Fruit fly (Drosophila melanogaster) whole organism, embryonic: ENCODE results near the gene Tdg.

ENCODE experiments used
- B-H1 ChIP-seq: fragments of 200-800 bp; sonication (Bioruptor generic); IDR thresholded peaks from 3 replicates; pipeline ENCODE4 v1.3.6; 2022; ENCODE audit warnings: missing biosample characterization, missing genetic modification characterization
- CG1024 ChIP-seq: fragments of 200-800 bp; sonication (Bioruptor generic); IDR thresholded peaks from 2 replicates; pipeline ENCODE4 v1.3.6; 2022; ENCODE audit warnings: missing biosample characterization, missing genetic modification characterization
- CG10431 ChIP-seq: fragments of 200-800 bp; sonication (Bioruptor generic); optimal IDR thresholded peaks from 3 replicates; lab custom pipeline; 2018; ENCODE audit warnings: missing biosample characterization, mild to moderate bottlenecking, missing genetic modification characterization
- CG12236 ChIP-seq: fragments of 200-800 bp; sonication (Bioruptor generic); optimal IDR thresholded peaks from 2 replicates; lab custom pipeline; 2016; ENCODE audit warnings: missing biosample characterization, missing genetic modification characterization
- CG17385 ChIP-seq: fragments of 200-800 bp; sonication (Bioruptor generic); optimal IDR thresholded peaks from 3 replicates; lab custom pipeline; 2018; ENCODE audit warnings: missing biosample characterization, mild to moderate bottlenecking, missing genetic modification characterization
- CG30020 ChIP-seq: fragments of 200-800 bp; optimal IDR thresholded peaks from 2 replicates; lab custom pipeline; 2019; ENCODE audit warnings: missing biosample characterization, mild to moderate bottlenecking, missing genetic modification characterization, moderate library complexity
- CG3065 ChIP-seq: fragments of 200-800 bp; sonication (Bioruptor generic); optimal IDR thresholded peaks from 2 replicates; lab custom pipeline; 2016; ENCODE audit warnings: missing biosample characterization, missing genetic modification characterization
- CG31388 ChIP-seq: fragments of 200-800 bp; sonication (Bioruptor generic); optimal IDR thresholded peaks from 2 replicates; lab custom pipeline; 2016; ENCODE audit warnings: missing biosample characterization, missing genetic modification characterization
- CG34422 ChIP-seq: fragments of 200-800 bp; sonication (Bioruptor generic); IDR thresholded peaks from 3 replicates; pipeline ENCODE4 v1.3.6; 2022; ENCODE audit warnings: missing biosample characterization, missing genetic modification characterization
- CG4282 ChIP-seq: fragments of 200-800 bp; sonication (Bioruptor generic); optimal IDR thresholded peaks from 2 replicates; lab custom pipeline; 2016; ENCODE audit warnings: missing biosample characterization, missing genetic modification characterization
- CG4328 ChIP-seq: fragments of 200-800 bp; sonication (Bioruptor generic); optimal IDR thresholded peaks from 3 replicates; lab custom pipeline; 2017; ENCODE audit warnings: missing biosample characterization, missing genetic modification reagents, missing genetic modification characterization
- CG4404 ChIP-seq: fragments of 200-800 bp; sonication (Bioruptor generic); IDR thresholded peaks from 2 replicates; pipeline ENCODE4 v1.3.6; 2022; ENCODE audit warnings: missing biosample characterization, missing genetic modification characterization
- CG5953 ChIP-seq: fragments of 200-800 bp; sonication (Bioruptor generic); IDR thresholded peaks from 2 replicates; pipeline ENCODE4 v1.3.6; 2022; ENCODE audit warnings: missing biosample characterization, missing genetic modification characterization
- CG6654 ChIP-seq: fragments of 200-800 bp; sonication (Bioruptor generic); optimal IDR thresholded peaks from 2 replicates; lab custom pipeline; 2017; ENCODE audit warnings: missing biosample characterization, mild to moderate bottlenecking, missing genetic modification characterization
- CG7963 ChIP-seq: fragments of 200-800 bp; sonication (Bioruptor generic); IDR thresholded peaks from 3 replicates; pipeline ENCODE4 v1.3.6; 2022; ENCODE audit warnings: missing biosample characterization, missing genetic modification characterization; ENCODE audit not compliant: partially characterized antibody
- CG7987 ChIP-seq: fragments of 200-800 bp; sonication (Bioruptor generic); optimal IDR thresholded peaks from 2 replicates; lab custom pipeline; 2018; ENCODE audit warnings: missing biosample characterization, mild to moderate bottlenecking, missing genetic modification characterization, moderate library complexity
- CG9609 ChIP-seq: fragments of 200-800 bp; sonication (Bioruptor generic); optimal IDR thresholded peaks from 3 replicates; lab custom pipeline; 2016; ENCODE audit warnings: missing biosample characterization, missing genetic modification characterization
- CG9876 ChIP-seq: fragments of 200-800 bp; sonication (Bioruptor generic); optimal IDR thresholded peaks from 2 replicates; lab custom pipeline; 2016; ENCODE audit warnings: missing biosample characterization, missing genetic modification characterization
- D ChIP-seq, 2 experiments: fragments of 200-800 bp in 1 of 2; fragments of >200 bp in 1 of 2; sonication (Bioruptor generic) in 1 of 2; optimal IDR thresholded peaks; 2 replicates in 1 of 2; 3 replicates in 1 of 2; lab custom pipeline; 2017; ENCODE audit warnings: mild to moderate bottlenecking in 1 of 2, missing biosample characterization in 1 of 2, missing genetic modification characterization in 1 of 2, missing genetic modification reagents in 1 of 2
- Ets65A ChIP-seq: fragments of 200-800 bp; sonication (Bioruptor generic); peaks from one replicate; lab custom pipeline; 2016; ENCODE audit warnings: missing biosample characterization, missing genetic modification characterization
- H15 ChIP-seq: fragments of 200-800 bp; sonication (Bioruptor generic); IDR thresholded peaks from 3 replicates; pipeline ENCODE4 v1.3.6; 2022; ENCODE audit warnings: missing biosample characterization, missing genetic modification characterization
- HmgD ChIP-seq: fragments of 200-800 bp; sonication (Bioruptor generic); optimal IDR thresholded peaks from 3 replicates; lab custom pipeline; 2016; ENCODE audit warnings: missing biosample characterization, missing genetic modification characterization
- Lim3 ChIP-seq: fragments of 200-800 bp; sonication (Bioruptor generic); IDR thresholded peaks from 2 replicates; pipeline ENCODE4 v1.3.6; 2022; ENCODE audit warnings: missing biosample characterization, missing genetic modification characterization
- MTF-1 ChIP-seq: fragments of 200-800 bp; sonication (Bioruptor generic); optimal IDR thresholded peaks from 2 replicates; lab custom pipeline; 2018; ENCODE audit warnings: missing biosample characterization, mild to moderate bottlenecking, missing genetic modification characterization, borderline replicate concordance
- Med ChIP-seq: fragments of 200-800 bp; sonication (Bioruptor generic); peaks from one replicate; lab custom pipeline; 2016; ENCODE audit warnings: missing biosample characterization, missing genetic modification characterization, mild to moderate bottlenecking, inconsistent platforms, moderate library complexity
- Mrtf ChIP-seq: fragments of 200-800 bp; sonication (Bioruptor generic); IDR thresholded peaks from 3 replicates; pipeline ENCODE4 v1.3.6; 2022; ENCODE audit warnings: missing biosample characterization, missing genetic modification characterization
- Xrp1 ChIP-seq: fragments of 200-800 bp; sonication (Bioruptor generic); IDR thresholded peaks from 2 replicates; pipeline ENCODE4 v1.3.6; 2022; ENCODE audit warnings: missing biosample characterization, missing genetic modification characterization
- ase ChIP-seq: fragments of 200-800 bp; sonication (Bioruptor generic); IDR thresholded peaks from 3 replicates; pipeline ENCODE4 v1.3.6; 2022; ENCODE audit warnings: missing biosample characterization, missing genetic modification characterization
- bsh ChIP-seq, 2 experiments: fragments of 200-800 bp; sonication (Bioruptor generic); optimal IDR thresholded peaks; 2 replicates each; lab custom pipeline; 2017 to 2018; ENCODE audit warnings: mild to moderate bottlenecking in 2 of 2, missing biosample characterization in 2 of 2, missing genetic modification characterization in 2 of 2, moderate library complexity in 1 of 2
- dan ChIP-seq: fragments of 200-800 bp; sonication (Bioruptor generic); IDR thresholded peaks from 2 replicates; pipeline ENCODE4 v1.3.6; 2022; ENCODE audit warnings: missing biosample characterization, missing genetic modification characterization
- dati ChIP-seq: fragments of 200-800 bp; sonication (Bioruptor generic); IDR thresholded peaks from 2 replicates; pipeline ENCODE4 v1.3.6; 2022; ENCODE audit warnings: missing biosample characterization, missing genetic modification characterization
- dm ChIP-seq: fragments of 200-800 bp; sonication (Bioruptor generic); optimal IDR thresholded peaks from 3 replicates; lab custom pipeline; 2016; ENCODE audit warnings: missing biosample characterization, missing genetic modification characterization
- dmrt11E ChIP-seq: fragments of 200-800 bp; sonication (Bioruptor generic); optimal IDR thresholded peaks from 3 replicates; lab custom pipeline; 2018; ENCODE audit warnings: missing biosample characterization, mild to moderate bottlenecking, missing genetic modification characterization, moderate library complexity
- dysf ChIP-seq: fragments of 200-800 bp; sonication (Bioruptor generic); IDR thresholded peaks from 3 replicates; pipeline ENCODE4 v1.3.6; 2022; ENCODE audit warnings: missing biosample characterization, missing genetic modification characterization
- ewg ChIP-seq: fragments of 200-800 bp; sonication (Bioruptor generic); optimal IDR thresholded peaks from 3 replicates; lab custom pipeline; 2017; ENCODE audit warnings: mild to moderate bottlenecking, missing biosample characterization, missing genetic modification reagents, missing genetic modification characterization
- fd3F ChIP-seq: fragments of 200-800 bp; sonication (Bioruptor generic); optimal IDR thresholded peaks from 2 replicates; lab custom pipeline; 2018; ENCODE audit warnings: missing biosample characterization, mild to moderate bottlenecking, missing genetic modification characterization, moderate library complexity
- jing ChIP-seq: fragments of 200-800 bp; sonication (Bioruptor generic); optimal IDR thresholded peaks from 2 replicates; lab custom pipeline; 2018; ENCODE audit warnings: missing biosample characterization, mild to moderate bottlenecking, missing genetic modification characterization
- lilli ChIP-seq: fragments of 200-800 bp; sonication (Bioruptor generic); optimal IDR thresholded peaks from 3 replicates; lab custom pipeline; 2016; ENCODE audit warnings: missing biosample characterization, missing genetic modification characterization
- mirr ChIP-seq: fragments of 200-800 bp; sonication (Bioruptor generic); optimal IDR thresholded peaks from 3 replicates; lab custom pipeline; 2018; ENCODE audit warnings: missing biosample characterization, mild to moderate bottlenecking, missing genetic modification characterization
- onecut ChIP-seq: fragments of 200-800 bp; sonication (Bioruptor generic); IDR thresholded peaks from 2 replicates; pipeline ENCODE4 v1.3.6; 2022; ENCODE audit warnings: missing biosample characterization, missing genetic modification characterization
- pnt ChIP-seq: fragments of 200-800 bp; sonication (Bioruptor generic); optimal IDR thresholded peaks from 3 replicates; lab custom pipeline; 2016; ENCODE audit warnings: missing biosample characterization, missing genetic modification characterization
- pum ChIP-seq: fragments of 200-800 bp; sonication (Bioruptor generic); optimal IDR thresholded peaks from 2 replicates; lab custom pipeline; 2016; ENCODE audit warnings: missing biosample characterization, missing genetic modification characterization
- ranshi ChIP-seq: fragments of 200-800 bp; sonication (Bioruptor generic); IDR thresholded peaks from 2 replicates; pipeline ENCODE4 v1.3.6; 2022; ENCODE audit warnings: missing biosample characterization, missing genetic modification characterization
- schlank ChIP-seq: fragments of 200-800 bp; sonication (Bioruptor generic); optimal IDR thresholded peaks from 2 replicates; lab custom pipeline; 2018; ENCODE audit warnings: missing biosample characterization, mild to moderate bottlenecking, missing genetic modification characterization
- sima ChIP-seq: fragments of 200-800 bp; sonication (Bioruptor generic); optimal IDR thresholded peaks from 2 replicates; lab custom pipeline; 2016; ENCODE audit warnings: missing biosample characterization, missing genetic modification characterization
- sug ChIP-seq: fragments of 200-800 bp; optimal IDR thresholded peaks from 2 replicates; lab custom pipeline; 2019; ENCODE audit warnings: missing biosample characterization, mild to moderate bottlenecking, missing genetic modification characterization, moderate library complexity
- tio ChIP-seq: fragments of 200-800 bp; sonication (Bioruptor generic); optimal IDR thresholded peaks from 2 replicates; lab custom pipeline; 2017; ENCODE audit warnings: missing biosample characterization, missing genetic modification characterization, inconsistent platforms
- usp ChIP-seq: fragments of >200 bp; optimal IDR thresholded peaks from 2 replicates; lab custom pipeline; 2017; ENCODE audit warnings: missing biosample characterization, missing genetic modification characterization
- vfl ChIP-seq: fragments of 200-800 bp; sonication (Bioruptor generic); optimal IDR thresholded peaks from 2 replicates; lab custom pipeline; 2016; ENCODE audit warnings: missing biosample characterization, missing genetic modification characterization
- wor ChIP-seq: fragments of 200-800 bp; sonication (Bioruptor generic); IDR thresholded peaks from 2 replicates; pipeline ENCODE4 v1.3.6; 2022; ENCODE audit warnings: missing biosample characterization, missing genetic modification characterization

Tdg gene

DNA sequence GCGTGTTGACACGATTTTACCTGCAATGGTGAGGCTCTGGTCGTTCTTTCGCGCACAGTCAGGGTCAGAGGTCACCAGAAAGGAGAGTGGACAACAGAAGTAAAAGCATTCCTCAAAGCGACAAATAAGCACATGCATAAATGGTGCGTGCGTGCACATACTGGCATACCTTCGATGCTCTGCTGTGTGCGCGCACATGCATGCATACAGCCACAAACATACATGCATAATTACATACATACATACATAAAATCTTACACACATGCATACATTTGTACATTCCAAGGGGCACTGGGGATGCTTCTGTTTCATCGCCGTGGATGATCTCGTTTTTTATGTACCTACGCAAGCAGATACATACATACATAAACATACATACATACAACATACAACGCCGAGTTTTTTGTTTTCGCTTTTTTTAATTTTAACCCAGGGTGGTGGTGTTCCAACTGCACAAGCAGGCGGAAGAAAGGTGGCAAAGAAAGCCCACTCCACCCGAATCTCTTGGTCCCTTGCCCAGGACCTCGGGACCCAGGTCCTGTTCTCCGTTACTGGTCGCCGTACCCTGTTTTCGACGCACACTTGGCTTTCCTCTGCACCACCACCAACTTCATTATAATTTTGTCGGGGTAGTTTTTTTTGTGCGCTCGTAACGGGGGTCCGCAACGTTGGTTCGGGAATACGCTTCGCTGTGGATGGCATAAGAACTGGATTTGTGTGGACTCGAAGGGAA is 68.7 kb downstream of the Tdg start, which contains the start of gene Asator (continued):
- TF ChIP-seq dmrt11E (tag; lab: Kevin White, UChicago): peak; percentile 66
- TF ChIP-seq tio (GFP tag; lab: Kevin White, UChicago): no peak
- TF ChIP-seq CG34422 (GFP tag; lab: Robert Waterston, UW): no peak
- TF ChIP-seq dati (GFP tag; lab: Robert Waterston, UW): no peak
- TF ChIP-seq Xrp1: peak; percentile 72; the same call in 1 of the 2 replicates
- TF ChIP-seq CG9609: peak; percentile 77
- no peak for TF ChIP-seq vfl (GFP tag; lab: Kevin White, UChicago)
- TF ChIP-seq CG30020 (tag; lab: Kevin White, UChicago): peak; percentile 12
- no peak for TF ChIP-seq ewg (GFP tag; lab: Kevin White, UChicago)
- peak; percentile 49 for TF ChIP-seq CG17385
- TF ChIP-seq dm (GFP tag; lab: Kevin White, UChicago): peak; percentile 32
- TF ChIP-seq HmgD: peak; percentile 32
- TF ChIP-seq fd3F: no peak
- peak; percentile 30 for TF ChIP-seq mirr
- TF ChIP-seq lilli (GFP tag; lab: Kevin White, UChicago): peak; percentile 82
- TF ChIP-seq pnt: peak; percentile 45
- no peak for TF ChIP-seq jing (GFP tag; lab: Kevin White, UChicago)
- no peak for TF ChIP-seq CG7963 (GFP tag; lab: Robert Waterston, UW)
- TF ChIP-seq dan (GFP tag; lab: Robert Waterston, UW): no peak
- no peak for TF ChIP-seq onecut (GFP tag; lab: Robert Waterston, UW)
- no peak for TF ChIP-seq CG4282 (GFP tag; lab: Kevin White, UChicago)
- peak; percentile 15 for TF ChIP-seq CG4328
- no peak; the same call in 2 of the 3 replicates for TF ChIP-seq dysf
- peak; percentile 20 for TF ChIP-seq CG9876 (GFP tag; lab: Kevin White, UChicago)
- TF ChIP-seq CG10431 (GFP tag; lab: Kevin White, UChicago): peak; percentile 16
- no peak for TF ChIP-seq ase (GFP tag; lab: Robert Waterston, UW)
- no peak for TF ChIP-seq H15
- TF ChIP-seq CG4404 (GFP tag; lab: Robert Waterston, UW): no peak
- no peak for TF ChIP-seq CG3065
- TF ChIP-seq Mrtf (GFP tag; lab: Robert Waterston, UW): no peak; the same call in 2 of the 3 replicates
- TF ChIP-seq sug (tag; lab: Kevin White, UChicago): no peak
- no peak for TF ChIP-seq CG1024 (GFP tag; lab: Robert Waterston, UW)
- TF ChIP-seq Ets65A: peak; percentile 54
- TF ChIP-seq CG5953 (GFP tag; lab: Robert Waterston, UW): peak; percentile 25; the same call in 1 of the 2 replicates
- no peak for TF ChIP-seq CG6654 (GFP tag; lab: Kevin White, UChicago)
- TF ChIP-seq usp: no peak
- TF ChIP-seq sima (GFP tag; lab: Kevin White, UChicago): no peak
- peak; percentile 96 for TF ChIP-seq Med (GFP tag; lab: Kevin White, UChicago)
- TF ChIP-seq wor (GFP tag; lab: Robert Waterston, UW): no peak
- peak; percentile 48 for TF ChIP-seq schlank
- no peak for TF ChIP-seq Lim3 (GFP tag; lab: Robert Waterston, UW)
- peak in 1 of 2 experiments; percentile 55 for TF ChIP-seq bsh (GFP tag; optimal IDR thresholded peaks at IDR 0.05; lab: Kevin White, UChicago)
- no peak; the same call in 1 of the 2 replicates for TF ChIP-seq ranshi (GFP tag; lab: Robert Waterston, UW)
- no peak for TF ChIP-seq D (optimal IDR thresholded peaks at IDR 0.05; lab: Kevin White, UChicago)
- peak; percentile 16 for TF ChIP-seq D (GFP tag; optimal IDR thresholded peaks at IDR 0.05; lab: Kevin White, UChicago)
- TF ChIP-seq B-H1 (GFP tag; lab: Robert Waterston, UW): peak; percentile 15; the same call in 1 of the 3 replicates
- no peak for TF ChIP-seq CG31388 (GFP tag; lab: Kevin White, UChicago)
- TF ChIP-seq MTF-1 (GFP tag; lab: Kevin White, UChicago): no peak
- TF ChIP-seq CG12236 (GFP tag; lab: Kevin White, UChicago): peak; percentile 56
- peak; percentile 33 for TF ChIP-seq CG7987 (GFP tag; lab: Kevin White, UChicago)
- TF ChIP-seq pum (GFP tag; lab: Kevin White, UChicago): peak; percentile 59
